Worm (Caenorhabditis elegans): ENCODE measurements around the gene C08B6.18.

C08B6.18 gene

DNA sequence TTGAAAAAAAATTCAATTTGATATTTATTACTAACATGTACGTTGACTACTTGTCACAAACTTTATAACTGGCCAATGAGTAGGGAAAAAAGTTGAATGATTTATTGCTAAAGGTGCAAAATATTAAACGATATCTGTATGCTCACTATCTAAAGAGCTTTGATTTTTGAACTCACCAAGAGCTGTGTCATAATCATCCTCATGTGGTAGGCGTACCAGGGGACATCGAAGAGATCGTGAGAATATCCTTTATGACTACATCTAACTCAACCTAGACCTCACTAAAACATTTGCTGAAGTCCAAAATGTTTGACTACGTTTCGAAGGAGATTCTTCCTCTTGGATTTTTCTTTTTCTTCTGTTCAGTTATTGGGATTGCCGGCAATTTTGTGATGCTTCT is 18.4 kb upstream of the C08B6.18 start, which contains the start of gene srsx-28:
Gene srsx-28 (plus strand): TSS at position 301 of the 400 bp plus-strand sequence.
- TF ChIP-seq ces-1 (GFP tag; optimal IDR thresholded peaks at IDR 0.05), result no peak
- TF ChIP-seq blmp-1 (tag; optimal IDR thresholded peaks at IDR 0.05), result no peak
- TF ChIP-seq isw-1 (GFP tag; IDR thresholded peaks at IDR 0.05), result no peak

DNA sequence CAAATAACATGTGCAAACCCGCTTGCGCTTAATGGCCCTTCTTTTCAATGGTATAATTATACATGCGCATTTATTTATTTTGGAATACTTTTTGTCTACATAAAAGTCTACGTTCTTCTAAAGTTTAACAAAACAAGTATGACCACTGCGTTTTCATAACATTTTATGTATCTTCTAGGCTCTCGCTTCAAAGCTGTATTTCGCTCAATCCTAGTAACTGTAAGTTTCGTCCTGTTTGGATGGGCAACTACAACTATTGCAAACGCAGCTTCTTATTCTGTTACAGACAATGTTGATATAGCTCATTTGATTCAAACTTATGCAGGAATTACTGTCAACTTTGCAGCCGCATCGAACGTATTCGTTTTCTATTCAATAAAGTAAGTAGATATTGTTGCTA is 15.8 kb upstream of the C08B6.18 start, which contains the start of gene srsx-27:
Gene srsx-27 (plus strand): TSS at position 301 of the 400 bp plus-strand sequence.
- TF ChIP-seq ama-1 (optimal IDR thresholded peaks at IDR 0.05) (no peak), nhr-237 (tag; optimal IDR thresholded peaks at IDR 0.05) (no peak), tlp-1 (tag; optimal IDR thresholded peaks at IDR 0.05) (no peak), nhr-47 (tag; optimal IDR thresholded peaks at IDR 0.05) (no peak), jun-1 (tag; optimal IDR thresholded peaks at IDR 0.05) (no peak)

DNA sequence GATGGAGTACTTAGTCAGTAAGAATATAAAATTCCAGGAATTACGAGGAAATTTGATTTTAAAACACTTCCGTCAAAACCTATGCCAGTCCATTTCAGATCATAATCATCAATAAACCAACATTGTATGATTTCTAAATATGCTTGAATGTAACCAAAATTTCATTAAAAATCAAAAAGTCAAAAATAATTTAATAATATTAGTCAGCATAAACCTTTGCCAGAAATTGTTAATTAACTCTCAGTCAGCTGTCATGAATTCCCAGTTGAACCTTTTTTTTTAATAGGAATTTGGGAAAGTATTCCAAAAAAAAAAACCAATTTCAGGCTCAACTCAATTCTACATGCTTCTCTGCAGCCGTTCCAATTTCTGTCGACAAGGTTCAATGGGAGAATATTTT is 14.4 kb upstream of the C08B6.18 start, which contains the start of gene srsx-26:
Gene srsx-26 (plus strand): TSS at position 301 of the 400 bp plus-strand sequence.
- TF ChIP-seq pax-3 (tag; optimal IDR thresholded peaks at IDR 0.05) (no peak), nhr-47 (tag; optimal IDR thresholded peaks at IDR 0.05) (peak; percentile 37), nhr-71 (tag; optimal IDR thresholded peaks at IDR 0.05) (peak; percentile 30), nhr-12 (tag; optimal IDR thresholded peaks at IDR 0.05) (no peak), ces-1 (GFP tag; optimal IDR thresholded peaks at IDR 0.05) (no peak), snu-23 (GFP tag; optimal IDR thresholded peaks at IDR 0.05) (no peak), fkh-8 (tag; optimal IDR thresholded peaks at IDR 0.05) (peak; percentile 56), ceh-90 (tag; optimal IDR thresholded peaks at IDR 0.05) (peak; percentile 14), ceh-8 (GFP tag; optimal IDR thresholded peaks at IDR 0.05) (peak; percentile 51), dpl-1 (GFP tag; optimal IDR thresholded peaks at IDR 0.05) (no peak)

DNA sequence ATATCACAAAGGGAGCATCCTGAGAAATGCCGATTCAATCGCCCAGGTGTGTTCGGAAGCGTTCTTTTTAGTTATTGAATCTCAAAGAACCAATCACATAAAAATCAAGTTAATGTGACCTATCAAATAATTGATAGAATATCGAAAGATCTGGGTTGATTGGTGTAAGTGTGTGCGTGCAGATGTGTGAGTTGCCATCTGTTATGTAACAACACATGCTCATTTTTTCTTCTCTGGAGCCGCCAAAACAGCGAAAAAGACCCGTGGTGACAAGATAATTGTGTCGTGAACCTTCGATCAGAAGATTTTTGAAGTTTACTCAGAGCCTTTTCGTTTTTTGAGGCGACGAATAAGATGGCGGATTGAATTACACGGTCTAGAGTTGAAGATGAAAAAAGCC is 12.9 kb upstream of the C08B6.18 start:
- TF ChIP-seq nhr-71 (tag; optimal IDR thresholded peaks at IDR 0.05), result peak; percentile 71
- TF ChIP-seq lin-14 (GFP tag; optimal IDR thresholded peaks at IDR 0.05), result peak; percentile 64
- TF ChIP-seq unc-98 (GFP tag; IDR thresholded peaks at IDR 0.05), result no peak
- TF ChIP-seq vab-15 (tag; optimal IDR thresholded peaks at IDR 0.05), result no peak
- TF ChIP-seq tbx-2 (tag; optimal IDR thresholded peaks at IDR 0.05), result no peak
- no peak for TF ChIP-seq alr-1 (tag; optimal IDR thresholded peaks at IDR 0.05; ENCODE audit: borderline replicate concordance)
- TF ChIP-seq snu-23 (GFP tag; optimal IDR thresholded peaks at IDR 0.05), result peak; percentile 9
- no peak for TF ChIP-seq ceh-82 (tag; optimal IDR thresholded peaks at IDR 0.05)
- TF ChIP-seq blmp-1 (tag; optimal IDR thresholded peaks at IDR 0.05), result no peak
- peak; percentile 8 for TF ChIP-seq swsn-7 (tag; optimal IDR thresholded peaks at IDR 0.05)
- no peak for TF ChIP-seq efl-3 (GFP tag; optimal IDR thresholded peaks at IDR 0.05)
- no peak for TF ChIP-seq lin-39 (tag; optimal IDR thresholded peaks at IDR 0.05)
- TF ChIP-seq unc-130 (tag; optimal IDR thresholded peaks at IDR 0.05), result peak; percentile 38
- no peak for TF ChIP-seq sptf-1 (tag; optimal IDR thresholded peaks at IDR 0.05)
- TF ChIP-seq tlp-1 (tag; optimal IDR thresholded peaks at IDR 0.05), result no peak
- TF ChIP-seq ztf-4 (tag; optimal IDR thresholded peaks at IDR 0.05), result peak; percentile 15
- TF ChIP-seq nhr-20 (tag; optimal IDR thresholded peaks at IDR 0.05), result peak; percentile 14
- peak; percentile 31; the same call in 1 of the 2 replicates for TF ChIP-seq nhr-19 (GFP tag; conservative IDR thresholded peaks at IDR 0.05)
- TF ChIP-seq unc-62 (GFP tag; optimal IDR thresholded peaks at IDR 0.05), result no peak
- peak; percentile 49 for TF ChIP-seq rnt-1 (tag; optimal IDR thresholded peaks at IDR 0.05)
- TF ChIP-seq lsy-2 (tag; optimal IDR thresholded peaks at IDR 0.05), result peak in 1 of 2 experiments; percentile 42

DNA sequence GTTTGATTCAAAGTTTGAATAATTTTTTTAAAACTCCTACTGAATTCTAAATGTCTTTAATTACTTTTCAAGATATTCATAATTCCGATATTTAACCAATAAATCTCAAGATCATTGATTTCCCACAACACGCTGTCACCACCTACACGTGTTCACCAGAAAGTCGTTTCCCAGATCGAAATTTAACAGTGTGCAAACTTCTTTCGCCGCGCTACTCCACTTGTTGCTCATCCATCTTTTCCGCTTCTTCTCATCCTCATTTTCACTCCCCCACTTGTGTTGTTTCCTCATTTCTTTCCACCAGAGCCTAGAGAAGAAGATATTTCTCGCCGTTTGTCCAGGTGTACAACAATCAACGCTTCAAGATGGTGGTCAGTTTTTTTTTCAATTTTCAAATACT is 11.7 kb upstream of the C08B6.18 start, which contains the start of gene C51E3.9:
Gene C51E3.9 (plus strand): TSS at position 301 of the 400 bp plus-strand sequence.
- TF ChIP-seq rnt-1 (tag; optimal IDR thresholded peaks at IDR 0.05) (peak; percentile 40), nhr-71 (tag; optimal IDR thresholded peaks at IDR 0.05) (peak; percentile 31), xbp-1 (tag; optimal IDR thresholded peaks at IDR 0.05) (no peak), lin-14 (GFP tag; optimal IDR thresholded peaks at IDR 0.05) (peak; percentile 61), mef-2 (tag; optimal IDR thresholded peaks at IDR 0.05) (no peak)
